Worm (Caenorhabditis elegans) whole organism, late embryonic: ENCODE data around the gene clc-18.

Experiments used
- ceh-24 ChIP-seq: sonication (generic microtip); optimal IDR thresholded peaks from 2 replicates; lab custom pipeline; 2016; ENCODE audit warnings: mild to moderate bottlenecking, missing genetic modification characterization, missing compliant biosample characterization
- ceh-48 ChIP-seq: sonication (generic microtip); optimal IDR thresholded peaks from 2 replicates; lab custom pipeline; 2016; ENCODE audit warnings: missing genetic modification characterization, inconsistent platforms, missing compliant biosample characterization
- dve-1 ChIP-seq: sonication (generic microtip); optimal IDR thresholded peaks from 2 replicates; lab custom pipeline; 2017; ENCODE audit warnings: antibody characterized with exemption, mild to moderate bottlenecking, missing genetic modification characterization, missing compliant biosample characterization
- hlh-15 ChIP-seq: sonication (generic microtip); optimal IDR thresholded peaks from 2 replicates; lab custom pipeline; 2016; ENCODE audit warnings: missing genetic modification characterization, missing compliant biosample characterization
- nhr-11 ChIP-seq: fragments of 150-350 bp; optimal IDR thresholded peaks from 2 replicates; lab custom pipeline; 2014; ENCODE audit warnings: missing biosample characterization, missing genetic modification characterization
- pqm-1 ChIP-seq: sonication (generic microtip); optimal IDR thresholded peaks from 2 replicates; lab custom pipeline; 2016; ENCODE audit warnings: missing genetic modification characterization, missing compliant biosample characterization
- pros-1 ChIP-seq: fragments of 150-350 bp; optimal IDR thresholded peaks from 2 replicates; lab custom pipeline; 2014; ENCODE audit warnings: missing biosample characterization, missing genetic modification reagents, missing genetic modification characterization
- rnt-1 ChIP-seq: sonication (generic microtip); optimal IDR thresholded peaks from 2 replicates; lab custom pipeline; 2016; ENCODE audit warnings: missing genetic modification characterization, missing compliant biosample characterization
- sdc-2 ChIP-seq: sonication (generic microtip); optimal IDR thresholded peaks from 2 replicates; lab custom pipeline; 2016; ENCODE audit warnings: missing genotype, missing genetic modification characterization, missing compliant biosample characterization
- syd-9 ChIP-seq: sonication (generic microtip); optimal IDR thresholded peaks from 2 replicates; lab custom pipeline; 2016; ENCODE audit warnings: mild to moderate bottlenecking, missing genetic modification characterization, moderate library complexity, missing compliant biosample characterization
- zip-5 ChIP-seq: sonication (generic microtip); optimal IDR thresholded peaks from 2 replicates; lab custom pipeline; 2016; ENCODE audit warnings: missing genetic modification characterization, missing compliant biosample characterization

DNA sequence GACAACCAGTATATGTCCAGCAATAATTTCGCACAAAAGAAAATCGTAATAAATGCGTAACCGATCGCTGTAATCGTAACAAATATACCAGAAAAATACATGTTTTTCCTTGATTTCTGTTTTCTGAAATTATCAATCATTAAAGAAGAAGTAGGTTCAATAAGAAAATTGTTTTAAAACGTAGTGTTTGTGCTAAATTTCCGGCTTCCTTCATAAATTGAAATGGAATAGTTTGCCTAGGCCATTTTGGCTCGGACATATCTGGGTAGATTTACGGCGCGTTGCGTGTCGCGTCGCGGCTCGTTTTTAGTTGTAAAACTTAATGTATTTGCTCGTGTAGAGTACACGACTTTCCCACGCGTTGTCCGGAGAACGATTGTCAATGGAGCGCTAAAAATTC lies 26.8 kb downstream of the clc-18 start, which contains the start of gene F38H12.5:
- TF ChIP-seq rnt-1 (tag; lab: Kevin White, UChicago) (no peak), hlh-15 (tag; lab: Kevin White, UChicago) (no peak), pros-1 (tag; lab: Kevin White, UChicago) (no peak), sdc-2 (tag; lab: Kevin White, UChicago) (no peak), ceh-24 (tag; lab: Kevin White, UChicago) (no peak), nhr-11 (tag; lab: Kevin White, UChicago) (no peak), dve-1 (tag; lab: Kevin White, UChicago) (no peak), syd-9 (tag; lab: Kevin White, UChicago) (no peak), pqm-1 (tag; lab: Kevin White, UChicago) (no peak), zip-5 (tag; lab: Kevin White, UChicago) (no peak), ceh-48 (tag; lab: Kevin White, UChicago) (no peak)
